Worm (Caenorhabditis elegans): ENCODE results near the gene C55A6.11.

- no peak for TF ChIP-seq nhr-76 (tag; optimal IDR thresholded peaks at IDR 0.05)
- TF ChIP-seq sptf-1 (tag; optimal IDR thresholded peaks at IDR 0.05) = no peak
- TF ChIP-seq nhr-237 (tag; optimal IDR thresholded peaks at IDR 0.05) = no peak
Observed at ce11 chrV:11513432-11513831, 6.9 kb upstream of the C55A6.11 start, which contains the start of gene C55A6.3.
